Fruit fly (Drosophila melanogaster) whole organism, embryonic: Measurements from ENCODE around the gene Ccdc114.

Source experiments
- ATbp ChIP-seq: fragments of 200-800 bp; sonication (Bioruptor generic); optimal IDR thresholded peaks from 2 replicates; lab custom pipeline; 2017; ENCODE audit warnings: missing biosample characterization, mild to moderate bottlenecking, missing genetic modification characterization, missing genetic modification reagents
- Awh ChIP-seq: fragments of 200-800 bp; sonication (Bioruptor generic); IDR thresholded peaks from 2 replicates; pipeline ENCODE4, ENCODE4 v1.3.6; 2022; ENCODE audit warnings: missing biosample characterization, missing genetic modification characterization
- B-H1 ChIP-seq: fragments of 200-800 bp; sonication (Bioruptor generic); IDR thresholded peaks from 3 replicates; pipeline ENCODE4 v1.3.6; 2022; ENCODE audit warnings: missing biosample characterization, missing genetic modification characterization
- Bgb ChIP-seq: fragments of 200-800 bp; sonication (Bioruptor generic); IDR thresholded peaks from 2 replicates; pipeline ENCODE4 v1.3.6; 2022; ENCODE audit warnings: missing biosample characterization, missing genetic modification characterization; ENCODE audit not compliant: partially characterized antibody
- Blimp-1 ChIP-seq: fragments of 200-800 bp; sonication (Bioruptor generic); optimal IDR thresholded peaks from 3 replicates; lab custom pipeline; 2018; ENCODE audit warnings: missing biosample characterization, missing genetic modification characterization, mild to moderate bottlenecking, moderate library complexity, missing genetic modification reagents
- CG10654 ChIP-seq: fragments of 200-800 bp; sonication (Bioruptor generic); optimal IDR thresholded peaks from 2 replicates; lab custom pipeline; 2016; ENCODE audit warnings: missing biosample characterization, missing genetic modification characterization
- CG11560 ChIP-seq: fragments of 200-800 bp; sonication (Bioruptor generic); IDR thresholded peaks from 3 replicates; pipeline ENCODE4 v1.3.6; 2022; ENCODE audit warnings: missing biosample characterization, missing genetic modification characterization
- CG12659 ChIP-seq: fragments of 200-800 bp; sonication (Bioruptor generic); optimal IDR thresholded peaks from 3 replicates; lab custom pipeline; 2017; ENCODE audit warnings: mild to moderate bottlenecking, missing biosample characterization, missing genetic modification reagents, missing genetic modification characterization
- CG14050 ChIP-seq: fragments of 200-800 bp; sonication (Bioruptor generic); IDR thresholded peaks from 3 replicates; pipeline ENCODE4 v1.3.6; 2022; ENCODE audit warnings: missing biosample characterization, missing genetic modification characterization
- CG15479 ChIP-seq: fragments of 200-800 bp; sonication (Bioruptor generic); optimal IDR thresholded peaks from 3 replicates; lab custom pipeline; 2019; ENCODE audit warnings: missing biosample characterization, mild to moderate bottlenecking, missing genetic modification characterization, moderate library complexity
- CG17359 ChIP-seq: fragments of 200-800 bp; sonication (Bioruptor generic); optimal IDR thresholded peaks from 3 replicates; lab custom pipeline; 2018; ENCODE audit warnings: missing biosample characterization, mild to moderate bottlenecking, missing genetic modification characterization, moderate library complexity
- CG2120 ChIP-seq: fragments of 200-800 bp; sonication (Bioruptor generic); optimal IDR thresholded peaks from 3 replicates; lab custom pipeline; 2016; ENCODE audit warnings: missing biosample characterization, missing genetic modification characterization
- CG30020 ChIP-seq: fragments of 200-800 bp; optimal IDR thresholded peaks from 2 replicates; lab custom pipeline; 2019; ENCODE audit warnings: missing biosample characterization, mild to moderate bottlenecking, missing genetic modification characterization, moderate library complexity
- CG3163 ChIP-seq: fragments of 200-800 bp; sonication (Bioruptor generic); optimal IDR thresholded peaks from 3 replicates; lab custom pipeline; 2016; ENCODE audit warnings: missing biosample characterization, missing genetic modification characterization
- CG32772 ChIP-seq: fragments of 200-800 bp; sonication (Bioruptor generic); IDR thresholded peaks from 2 replicates; pipeline ENCODE4 v1.3.6; 2022; ENCODE audit warnings: missing biosample characterization, missing genetic modification characterization
- CG4730 ChIP-seq: fragments of 200-800 bp; sonication (Bioruptor generic); IDR thresholded peaks from 2 replicates; pipeline ENCODE4 v1.3.6; 2022; ENCODE audit warnings: missing biosample characterization, missing genetic modification characterization
- CG6765 ChIP-seq: fragments of 200-800 bp; sonication (Bioruptor generic); optimal IDR thresholded peaks from 3 replicates; lab custom pipeline; 2017; ENCODE audit warnings: missing biosample characterization, mild to moderate bottlenecking, missing genetic modification characterization
- CG6854 ChIP-seq: fragments of 200-800 bp; sonication (Bioruptor generic); optimal IDR thresholded peaks from 3 replicates; lab custom pipeline; 2017; ENCODE audit warnings: missing biosample characterization, mild to moderate bottlenecking, missing genetic modification characterization
- CG7556 ChIP-seq: fragments of 200-800 bp; sonication (Bioruptor generic); optimal IDR thresholded peaks from 2 replicates; lab custom pipeline; 2017; ENCODE audit warnings: missing biosample characterization, mild to moderate bottlenecking, missing genetic modification characterization
- CG8359 ChIP-seq: fragments of 200-800 bp; sonication (Bioruptor generic); optimal IDR thresholded peaks from 2 replicates; lab custom pipeline; 2017; ENCODE audit warnings: missing biosample characterization, mild to moderate bottlenecking, missing genetic modification characterization, borderline replicate concordance
- CG8924 ChIP-seq: fragments of 200-800 bp; optimal IDR thresholded peaks from 3 replicates; lab custom pipeline; 2019; ENCODE audit warnings: missing biosample characterization, mild to moderate bottlenecking, missing genetic modification characterization, moderate library complexity
- Camta ChIP-seq: fragments of 200-800 bp; sonication (Bioruptor generic); optimal IDR thresholded peaks from 2 replicates; lab custom pipeline; 2016; ENCODE audit warnings: missing biosample characterization, missing genetic modification characterization
- CkIIα-i1 ChIP-seq: fragments of 200-800 bp; sonication (Bioruptor generic); IDR thresholded peaks from 2 replicates; pipeline ENCODE4 v1.3.6; 2022; ENCODE audit warnings: missing biosample characterization, missing genetic modification characterization
- CoRest ChIP-seq: fragments of 200-800 bp; sonication (Bioruptor generic); optimal IDR thresholded peaks from 3 replicates; lab custom pipeline; 2018; ENCODE audit warnings: missing biosample characterization, mild to moderate bottlenecking, missing genetic modification characterization, moderate library complexity
- D19B ChIP-seq: fragments of 200-800 bp; sonication (Bioruptor generic); optimal IDR thresholded peaks from 2 replicates; lab custom pipeline; 2017; ENCODE audit warnings: missing biosample characterization, mild to moderate bottlenecking, missing genetic modification characterization
- E2f1 ChIP-seq: fragments of 200-800 bp; sonication (Bioruptor generic); IDR thresholded peaks from 2 replicates; pipeline ENCODE4 v1.3.6; 2022; ENCODE audit warnings: missing biosample characterization, missing genetic modification characterization
- E2f2 ChIP-seq: fragments of 200-800 bp; sonication (Bioruptor generic); IDR thresholded peaks from 2 replicates; pipeline ENCODE4 v1.3.6; 2022; ENCODE audit warnings: missing biosample characterization, missing genetic modification characterization
- MBD-R2 ChIP-seq: fragments of 200-800 bp; sonication (Bioruptor generic); IDR thresholded peaks from 2 replicates; pipeline ENCODE4 v1.3.6; 2022; ENCODE audit warnings: missing biosample characterization, missing genetic modification characterization
- Scr ChIP-seq: fragments of 200-800 bp; sonication (Bioruptor generic); IDR thresholded peaks from 2 replicates; pipeline ENCODE4 v1.3.6; 2022; ENCODE audit warnings: missing biosample characterization, missing genetic modification characterization; ENCODE audit not compliant: partially characterized antibody
- Side ChIP-seq: fragments of 200-800 bp; sonication (Bioruptor generic); optimal IDR thresholded peaks from 2 replicates; lab custom pipeline; 2016; ENCODE audit warnings: missing biosample characterization, missing genetic modification characterization
- Sox102F ChIP-seq: fragments of 200-800 bp; sonication (Bioruptor generic); optimal IDR thresholded peaks from 2 replicates; lab custom pipeline; 2018; ENCODE audit warnings: missing biosample characterization, mild to moderate bottlenecking, missing genetic modification characterization, moderate library complexity
- Spps ChIP-seq: fragments of 200-800 bp; sonication (Bioruptor generic); optimal IDR thresholded peaks from 2 replicates; lab custom pipeline; 2018; ENCODE audit warnings: missing biosample characterization, mild to moderate bottlenecking, missing genetic modification characterization
- Xrp1 ChIP-seq: fragments of 200-800 bp; sonication (Bioruptor generic); IDR thresholded peaks from 2 replicates; pipeline ENCODE4 v1.3.6; 2022; ENCODE audit warnings: missing biosample characterization, missing genetic modification characterization
- YL-1 ChIP-seq: fragments of 200-800 bp; sonication (Bioruptor generic); optimal IDR thresholded peaks from 3 replicates; lab custom pipeline; 2017; ENCODE audit warnings: missing biosample characterization, mild to moderate bottlenecking, missing genetic modification characterization
- ac ChIP-seq: fragments of 200-800 bp; sonication (Bioruptor generic); optimal IDR thresholded peaks from 3 replicates; lab custom pipeline; 2017; ENCODE audit warnings: missing biosample characterization, mild to moderate bottlenecking, missing genetic modification characterization
- bbx ChIP-seq: fragments of 200-800 bp; sonication (Bioruptor generic); IDR thresholded peaks from 2 replicates; pipeline ENCODE4 v1.3.6; 2022; ENCODE audit warnings: missing biosample characterization, missing genetic modification characterization; ENCODE audit not compliant: partially characterized antibody
- chinmo ChIP-seq: fragments of 200-800 bp; sonication (Bioruptor generic); IDR thresholded peaks from 4 replicates; pipeline ENCODE4 v1.3.6; 2022; ENCODE audit warnings: missing biosample characterization, missing genetic modification characterization; ENCODE audit not compliant: partially characterized antibody
- gce ChIP-seq: fragments of 200-800 bp; sonication (Bioruptor generic); IDR thresholded peaks from 3 replicates; pipeline ENCODE4 v1.3.6; 2022; ENCODE audit warnings: missing biosample characterization, missing genetic modification characterization
- gcm ChIP-seq: fragments of 200-800 bp; sonication (Bioruptor generic); optimal IDR thresholded peaks from 2 replicates; lab custom pipeline; 2019; ENCODE audit warnings: missing biosample characterization, mild to moderate bottlenecking, missing genetic modification characterization, moderate library complexity
- hbn ChIP-seq: fragments of 200-800 bp; sonication (Bioruptor generic); IDR thresholded peaks from 2 replicates; pipeline ENCODE4 v1.3.6; 2022; ENCODE audit warnings: missing biosample characterization, missing genetic modification characterization; ENCODE audit not compliant: partially characterized antibody
- inv ChIP-seq: fragments of 200-800 bp; sonication (Bioruptor generic); IDR thresholded peaks from 2 replicates; pipeline ENCODE4 v1.3.6; 2022; ENCODE audit warnings: missing biosample characterization, missing genetic modification characterization; ENCODE audit not compliant: partially characterized antibody
- klu ChIP-seq: fragments of 200-800 bp; sonication (Bioruptor generic); IDR thresholded peaks from 2 replicates; pipeline ENCODE4 v1.3.6; 2022; ENCODE audit warnings: missing biosample characterization, missing genetic modification characterization
- lmd ChIP-seq: fragments of 200-800 bp; sonication (Bioruptor generic); IDR thresholded peaks from 2 replicates; pipeline ENCODE4 v1.3.6; 2022; ENCODE audit warnings: missing biosample characterization, missing genetic modification characterization
- nom ChIP-seq: fragments of 200-800 bp; sonication (Bioruptor generic); optimal IDR thresholded peaks from 2 replicates; lab custom pipeline; 2017; ENCODE audit warnings: missing biosample characterization, missing genetic modification characterization, mild to moderate bottlenecking, moderate library complexity, missing genetic modification reagents
- rib ChIP-seq: fragments of 200-800 bp; sonication (Bioruptor generic); IDR thresholded peaks from 2 replicates; pipeline ENCODE4 v1.3.6; 2022; ENCODE audit warnings: missing biosample characterization, missing genetic modification characterization
- scrt ChIP-seq: fragments of 200-800 bp; sonication (Bioruptor generic); optimal IDR thresholded peaks from 2 replicates; lab custom pipeline; 2018; ENCODE audit warnings: missing biosample characterization, mild to moderate bottlenecking, missing genetic modification characterization, moderate library complexity
- sqz ChIP-seq: fragments of 200-800 bp; sonication (Bioruptor generic); optimal IDR thresholded peaks from 3 replicates; lab custom pipeline; 2018; ENCODE audit warnings: missing biosample characterization, mild to moderate bottlenecking, missing genetic modification characterization
- sr ChIP-seq: fragments of 200-800 bp; sonication (Bioruptor generic); IDR thresholded peaks from 3 replicates; pipeline ENCODE4 v1.3.6; 2022; ENCODE audit warnings: missing biosample characterization, missing genetic modification characterization
- tin ChIP-seq: fragments of 200-800 bp; sonication (Bioruptor generic); optimal IDR thresholded peaks from 3 replicates; lab custom pipeline; 2016; ENCODE audit warnings: missing biosample characterization, missing genetic modification characterization
- trh ChIP-seq: fragments of 200-800 bp; sonication (Bioruptor generic); optimal IDR thresholded peaks from 2 replicates; lab custom pipeline; 2016; ENCODE audit warnings: missing biosample characterization, missing genetic modification characterization
- vvl ChIP-seq: fragments of 200-800 bp; sonication (Bioruptor generic); IDR thresholded peaks from 2 replicates; pipeline ENCODE4 v1.3.6; 2022; ENCODE audit warnings: missing biosample characterization, missing genetic modification characterization

The Ccdc114 gene

dm6 chr3R:16652091-16652490 lies 27.6 kb upstream of the Ccdc114 start, which contains the start of gene CG14907 (continued):
- TF ChIP-seq gce (GFP tag; lab: Robert Waterston, UW) = no peak
- no peak for TF ChIP-seq klu
- no peak for TF ChIP-seq CG2120 (GFP tag; lab: Kevin White, UChicago)
- no peak for TF ChIP-seq sqz (GFP tag; lab: Kevin White, UChicago)
- TF ChIP-seq tin (GFP tag; lab: Kevin White, UChicago) = no peak
- no peak for TF ChIP-seq Xrp1
- TF ChIP-seq CG12659 = peak; percentile 28
- no peak for TF ChIP-seq D19B (GFP tag; lab: Kevin White, UChicago)
- TF ChIP-seq CoRest (tag; lab: Kevin White, UChicago) = no peak
- TF ChIP-seq CkIIα-i1 (GFP tag; lab: Robert Waterston, UW) = no peak
- peak; percentile 61 for TF ChIP-seq Scr
- no peak for TF ChIP-seq CG6765 (GFP tag; lab: Kevin White, UChicago)
- no peak for TF ChIP-seq lmd (GFP tag; lab: Robert Waterston, UW)
- TF ChIP-seq CG6854 (GFP tag; lab: Kevin White, UChicago) = no peak
- no peak for TF ChIP-seq CG11560 (tag; lab: Robert Waterston, UW)
- TF ChIP-seq nom (GFP tag; lab: Kevin White, UChicago) = no peak
- TF ChIP-seq Awh (GFP tag; lab: Robert Waterston, UW) = no peak
- TF ChIP-seq CG8924 (tag; lab: Kevin White, UChicago) = no peak
- TF ChIP-seq CG14050 = no peak
- TF ChIP-seq rib (GFP tag; lab: Robert Waterston, UW) = no peak
- no peak for TF ChIP-seq Spps (tag; lab: Kevin White, UChicago)
- TF ChIP-seq vvl (GFP tag; lab: Robert Waterston, UW) = 0 out of 2 replicates have a peak, but pooled peaks have one; percentile 20
- peak; percentile 12 for TF ChIP-seq YL-1 (GFP tag; lab: Kevin White, UChicago)
- no peak for TF ChIP-seq Blimp-1 (GFP tag; lab: Kevin White, UChicago)
- TF ChIP-seq CG3163 (GFP tag; lab: Kevin White, UChicago) = no peak
- TF ChIP-seq E2f1 (GFP tag; lab: Robert Waterston, UW) = no peak
- TF ChIP-seq trh (GFP tag; lab: Kevin White, UChicago) = no peak
- TF ChIP-seq CG7556 (GFP tag; lab: Kevin White, UChicago) = no peak
- TF ChIP-seq B-H1 (GFP tag; lab: Robert Waterston, UW) = no peak
- TF ChIP-seq E2f2 = peak; percentile 91
- peak; percentile 71; the same call in 1 of the 2 replicates for TF ChIP-seq Bgb (GFP tag; lab: Robert Waterston, UW)
- TF ChIP-seq Camta (GFP tag; lab: Kevin White, UChicago) = no peak
- TF ChIP-seq CG17359 (tag; lab: Kevin White, UChicago) = no peak
- peak; percentile 68 for TF ChIP-seq hbn
- TF ChIP-seq chinmo (GFP tag; lab: Robert Waterston, UW) = peak; percentile 74; the same call in 2 of the 4 replicates
- TF ChIP-seq CG4730 (GFP tag; lab: Robert Waterston, UW) = no peak
- TF ChIP-seq ATbp (GFP tag; lab: Kevin White, UChicago) = no peak
- TF ChIP-seq CG10654 (GFP tag; lab: Kevin White, UChicago) = no peak
- TF ChIP-seq sr (GFP tag; lab: Robert Waterston, UW) = no peak
- TF ChIP-seq ac (GFP tag; lab: Kevin White, UChicago) = no peak
- TF ChIP-seq gcm (GFP tag; lab: Kevin White, UChicago) = no peak
- no peak for TF ChIP-seq CG30020 (tag; lab: Kevin White, UChicago)
- TF ChIP-seq MBD-R2 (GFP tag; lab: Robert Waterston, UW) = peak; percentile 68
- no peak for TF ChIP-seq CG15479
- peak; percentile 69 for TF ChIP-seq bbx (GFP tag; lab: Robert Waterston, UW)
- no peak for TF ChIP-seq CG32772
- no peak for TF ChIP-seq Sox102F (GFP tag; lab: Kevin White, UChicago)
- no peak for TF ChIP-seq scrt (GFP tag; lab: Kevin White, UChicago)
- TF ChIP-seq Side (GFP tag; lab: Kevin White, UChicago) = peak; percentile 1
- TF ChIP-seq inv = 0 out of 2 replicates have a peak, but pooled peaks have one; percentile 15
- no peak for TF ChIP-seq CG8359 (GFP tag; lab: Kevin White, UChicago)
